Worm (Caenorhabditis elegans) whole organism, mixed stage, embryonic: ENCODE measurements around the gene nhr-231.

Experiments
- hlh-1 ChIP-seq: fragments of 150-350 bp; optimal IDR thresholded peaks from 2 replicates; lab custom pipeline; 2014; ENCODE audit warnings: missing biosample characterization, missing genetic modification reagents, missing genetic modification characterization
- lsy-2 ChIP-seq: fragments of 150-350 bp; optimal IDR thresholded peaks from 2 replicates; lab custom pipeline; 2014; ENCODE audit warnings: missing biosample characterization, missing genetic modification characterization
- pha-4 ChIP-seq: fragments of 150-350 bp; optimal IDR thresholded peaks from 2 replicates; lab custom pipeline; 2018; ENCODE audit warnings: missing biosample characterization, missing genetic modification reagents, missing genetic modification characterization
- sem-2 ChIP-seq: fragments of 200-800 bp; sonication (Bioruptor generic); optimal IDR thresholded peaks from 2 replicates; lab custom pipeline; 2018; ENCODE audit warnings: mild to moderate bottlenecking, missing genetic modification characterization, missing compliant biosample characterization
- snpc-4 ChIP-seq: fragments of 150-350 bp; optimal IDR thresholded peaks from 2 replicates; lab custom pipeline; 2014; ENCODE audit warnings: missing biosample characterization, missing genetic modification characterization
- tbx-8 ChIP-seq: fragments of 200-800 bp; sonication (Bioruptor generic); optimal IDR thresholded peaks from 2 replicates; lab custom pipeline; 2018; ENCODE audit warnings: mild to moderate bottlenecking, missing genetic modification characterization, moderate library complexity, missing compliant biosample characterization
- unc-39 ChIP-seq: fragments of 150-350 bp; optimal IDR thresholded peaks from 2 replicates; lab custom pipeline; 2014; ENCODE audit warnings: missing biosample characterization, missing genetic modification characterization
- unc-62 ChIP-seq: fragments of 150-350 bp; optimal IDR thresholded peaks from 2 replicates; lab custom pipeline; 2014; ENCODE audit warnings: missing biosample characterization, missing genetic modification reagents, missing genetic modification characterization
- zip-8 ChIP-seq: fragments of 150-350 bp; optimal IDR thresholded peaks from 2 replicates; lab custom pipeline; 2014; ENCODE audit warnings: missing biosample characterization, missing genetic modification characterization
- ztf-11 ChIP-seq: fragments of 150-350 bp; optimal IDR thresholded peaks from 2 replicates; lab custom pipeline; 2014; ENCODE audit warnings: missing biosample characterization, missing genetic modification characterization

DNA sequence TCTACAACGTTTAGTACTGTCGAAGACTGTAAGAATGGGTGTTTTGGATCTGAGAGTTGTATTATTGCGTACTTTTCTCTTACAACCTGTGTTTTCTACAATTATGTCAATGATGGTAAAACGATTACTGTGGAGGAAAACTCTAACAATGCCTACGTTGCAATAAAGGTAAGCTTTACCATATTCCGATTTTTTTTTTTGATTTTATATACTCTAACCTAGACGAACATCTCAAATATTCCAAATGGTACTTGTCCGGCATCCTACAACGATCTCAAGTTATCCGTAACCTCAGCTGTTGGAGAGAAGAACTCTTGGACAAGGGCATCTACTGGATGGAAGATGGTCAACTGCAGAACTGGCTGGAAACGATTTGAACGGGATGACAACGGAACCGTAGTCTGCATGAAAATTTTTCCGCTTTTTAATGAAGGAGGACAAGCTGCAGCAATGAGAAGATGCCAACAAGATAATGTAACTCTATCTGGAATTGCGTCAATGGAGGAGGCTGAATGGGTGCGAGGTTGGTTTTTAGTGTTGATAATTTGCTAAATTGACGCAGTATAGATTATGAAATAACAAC lies 18.9 kb upstream of the nhr-231 start:
- TF ChIP-seq unc-39 (tag; lab: Kevin White, UChicago) (no peak), zip-8 (no peak), pha-4 (tag; lab: Kevin White, UChicago) (no peak), ztf-11 (tag; lab: Kevin White, UChicago) (no peak), snpc-4 (tag; lab: Kevin White, UChicago) (no peak), sem-2 (GFP tag; lab: Kevin White, UChicago) (no peak), tbx-8 (GFP tag; lab: Kevin White, UChicago) (no peak), hlh-1 (tag; lab: Kevin White, UChicago) (no peak), lsy-2 (tag; lab: Kevin White, UChicago) (no peak), unc-62 (GFP tag; lab: Kevin White, UChicago) (no peak)
